Fruit fly (Drosophila melanogaster): ENCODE results near the gene fu.

DNA sequence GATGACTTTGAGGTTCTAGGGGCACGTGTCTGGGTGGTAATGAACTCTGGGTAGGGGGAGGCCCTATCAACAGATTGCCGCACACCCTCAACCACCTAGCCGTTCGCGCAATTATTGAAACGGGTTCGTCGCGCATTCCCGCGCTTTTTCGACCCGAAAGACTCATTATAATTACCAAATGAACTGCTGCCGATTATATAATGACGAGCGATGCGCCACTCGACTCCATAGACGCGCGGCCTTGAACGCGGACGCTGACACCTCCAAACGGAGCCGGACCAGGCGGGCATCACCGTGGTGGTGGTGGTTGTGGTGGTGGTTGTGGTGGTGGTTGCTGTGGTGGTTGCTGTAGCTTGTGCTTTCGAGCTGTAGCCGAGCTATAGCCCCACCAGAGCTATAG, 43.0 kb downstream of the fu start:
- TF ChIP-seq bbx (GFP tag; IDR thresholded peaks at IDR 0.05; ENCODE audit: partially characterized antibody) (no peak), CG10654 (GFP tag; optimal IDR thresholded peaks at IDR 0.05) (no peak), psq (GFP tag; optimal IDR thresholded peaks at IDR 0.05) (no peak), Ets65A (GFP tag) (no peak), ab (GFP tag; optimal IDR thresholded peaks at IDR 0.05) (no peak), HmgD (GFP tag; optimal IDR thresholded peaks at IDR 0.05) (no peak), kay (GFP tag; optimal IDR thresholded peaks at IDR 0.05) (no peak), ac (GFP tag; optimal IDR thresholded peaks at IDR 0.05) (no peak), HHEX (GFP tag; optimal IDR thresholded peaks at IDR 0.05) (no peak), HLHmδ (GFP tag; optimal IDR thresholded peaks at IDR 0.05) (no peak)
